Fruit fly (Drosophila melanogaster): ENCODE measurements around the gene MED26.

dm6 chr4:788350-788749 lies 428 bp downstream of the MED26 start:
- TF ChIP-seq sna (GFP tag; IDR thresholded peaks at IDR 0.05; ENCODE audit: partially characterized antibody) (no peak), gsb (GFP tag; IDR thresholded peaks at IDR 0.05) (no peak), row (GFP tag; IDR thresholded peaks at IDR 0.05) (peak; percentile 79), Ada2b (GFP tag; IDR thresholded peaks at IDR 0.05) (no peak)

Data from whole organism, embryonic.